Worm (Caenorhabditis elegans): ENCODE measurements around the gene angl-1.

DNA sequence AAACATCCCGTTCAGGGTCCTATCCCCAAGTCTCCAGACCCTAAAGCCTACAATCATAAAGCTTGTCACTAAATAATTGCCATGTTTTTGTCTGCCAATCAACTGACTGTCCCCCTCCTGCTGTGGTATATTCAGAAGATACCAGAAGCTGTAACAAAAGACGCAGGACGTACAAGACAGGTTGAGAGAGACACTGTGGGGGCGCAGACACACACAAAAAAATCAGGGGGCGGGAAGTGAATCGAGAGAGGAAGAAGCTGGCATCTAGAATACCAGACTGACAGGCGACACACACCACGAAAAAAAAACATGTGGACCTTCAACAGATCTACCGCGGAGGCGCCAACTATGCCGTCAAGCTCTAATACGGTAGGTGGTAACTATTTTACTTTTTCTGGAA is 18.3 kb downstream of the angl-1 start, which contains the start of gene kel-8:
- no peak for TF ChIP-seq ceh-83 (GFP tag; optimal IDR thresholded peaks at IDR 0.05)
- no peak for TF ChIP-seq nhr-237 (tag; optimal IDR thresholded peaks at IDR 0.05)
- TF ChIP-seq pha-4 (tag; optimal IDR thresholded peaks at IDR 0.05) = no peak
